Fruit fly (Drosophila melanogaster) S2 (cell line): ENCODE measurements around the gene aux.

ENCODE experiments used
- CG8478 ChIP-seq: fragments of >200 bp; optimal IDR thresholded peaks from 2 replicates; lab custom pipeline; 2018
- CTCF ChIP-seq, 2 experiments: fragments of >200 bp; optimal IDR thresholded peaks; 2 replicates each; lab custom pipeline; 2018

The aux gene

DNA sequence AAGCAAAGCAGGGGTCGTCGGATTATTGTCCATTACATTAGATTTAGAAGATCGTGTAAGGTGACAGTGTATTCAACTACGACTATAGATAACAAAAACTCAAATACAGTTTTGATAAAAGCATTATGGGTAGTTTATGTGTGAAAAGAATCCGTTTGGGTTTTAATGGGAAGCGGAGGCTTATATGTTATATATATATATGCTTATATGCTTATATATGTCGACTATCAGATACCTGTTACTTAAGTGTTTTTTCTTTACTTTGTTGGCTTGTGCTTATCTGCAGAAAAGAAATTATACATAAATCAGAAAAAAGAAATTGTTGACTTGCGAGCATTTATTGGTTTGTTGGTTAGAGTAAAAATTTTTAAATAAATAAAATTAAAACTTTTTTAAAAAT is 41.4 kb downstream of the aux start, which contains the start of gene CG14644:
Gene CG14644, minus strand, starts transcription at position 101 of the 400 bp plus-strand sequence.
- no peak for TF ChIP-seq CG8478 (lab: Kevin White, UChicago)
- TF ChIP-seq CTCF (optimal IDR thresholded peaks at IDR 0.05; lab: Kevin White, UChicago), result no peak

DNA sequence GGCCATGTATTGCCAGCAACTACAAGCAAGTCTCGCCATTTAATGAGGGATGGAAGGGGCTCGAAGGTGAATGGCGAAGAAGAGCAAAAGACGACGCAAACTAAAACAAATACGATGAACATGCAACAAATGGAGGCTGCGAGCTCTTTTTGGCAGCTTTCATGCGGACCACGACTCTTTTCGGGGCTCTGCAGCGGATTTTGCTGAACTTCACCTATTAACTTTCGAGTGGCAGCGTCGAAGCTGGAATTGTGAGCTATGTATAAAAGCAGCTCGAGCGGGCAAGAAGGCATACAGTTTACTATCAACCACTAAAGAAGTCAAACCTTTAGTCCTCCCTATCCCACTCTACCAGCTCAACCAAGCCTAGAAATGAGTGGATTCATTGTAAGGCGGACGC is 42.8 kb downstream of the aux start, which contains the start of gene TwdlV:
Gene TwdlV, plus strand, starts transcription at position 301 of the 400 bp plus-strand sequence.
- TF ChIP-seq CG8478 (lab: Kevin White, UChicago) (no peak), CTCF (optimal IDR thresholded peaks at IDR 0.05; lab: Kevin White, UChicago) (no peak)

DNA sequence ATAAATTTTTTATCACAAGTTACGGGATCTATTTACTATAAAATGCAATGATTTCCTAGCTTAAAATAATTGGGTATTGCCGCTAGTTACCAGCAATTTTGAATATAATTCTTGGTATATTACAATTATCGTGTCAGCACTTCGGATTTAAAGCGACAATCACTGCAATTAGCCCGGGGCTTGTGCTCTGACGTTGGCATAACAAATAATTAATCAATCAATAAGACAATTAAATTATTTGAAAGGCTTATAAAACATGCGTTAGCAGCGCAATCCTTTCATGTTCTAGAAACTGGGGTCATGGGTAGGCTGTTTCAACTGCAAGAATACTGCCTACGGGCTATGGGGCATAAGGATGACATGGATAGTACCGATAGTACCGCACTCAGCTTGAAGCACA is 45.1 kb downstream of the aux start, which contains the start of gene Or82a:
Gene Or82a, plus strand, starts transcription at position 301 of the 400 bp plus-strand sequence.
- no peak for TF ChIP-seq CTCF (optimal IDR thresholded peaks at IDR 0.05; lab: Kevin White, UChicago)
- no peak for TF ChIP-seq CG8478 (lab: Kevin White, UChicago)

DNA sequence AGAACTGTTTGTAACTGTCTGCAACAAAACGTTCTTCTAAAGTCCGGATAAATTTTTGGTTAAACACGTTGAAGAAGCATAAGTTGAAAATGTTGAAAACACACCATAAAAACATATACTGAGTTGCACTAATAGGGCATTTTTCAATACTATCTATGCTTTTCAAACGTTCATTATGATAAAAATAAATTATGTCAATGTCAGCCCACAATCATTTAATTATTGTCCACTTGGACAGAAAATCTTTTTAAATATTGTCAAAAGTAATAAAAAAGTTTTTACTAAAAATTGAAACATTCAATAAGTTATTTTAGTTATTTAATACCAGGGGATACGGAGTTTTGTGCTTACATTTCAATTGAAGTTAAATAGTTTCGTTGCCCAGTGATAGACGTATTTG is 54.9 kb downstream of the aux start, which contains the start of gene CG1092:
Gene CG1092, plus strand, starts transcription at position 301 of the 400 bp plus-strand sequence.
- TF ChIP-seq CTCF (optimal IDR thresholded peaks at IDR 0.05; lab: Kevin White, UChicago) (no peak), CG8478 (lab: Kevin White, UChicago) (no peak)

DNA sequence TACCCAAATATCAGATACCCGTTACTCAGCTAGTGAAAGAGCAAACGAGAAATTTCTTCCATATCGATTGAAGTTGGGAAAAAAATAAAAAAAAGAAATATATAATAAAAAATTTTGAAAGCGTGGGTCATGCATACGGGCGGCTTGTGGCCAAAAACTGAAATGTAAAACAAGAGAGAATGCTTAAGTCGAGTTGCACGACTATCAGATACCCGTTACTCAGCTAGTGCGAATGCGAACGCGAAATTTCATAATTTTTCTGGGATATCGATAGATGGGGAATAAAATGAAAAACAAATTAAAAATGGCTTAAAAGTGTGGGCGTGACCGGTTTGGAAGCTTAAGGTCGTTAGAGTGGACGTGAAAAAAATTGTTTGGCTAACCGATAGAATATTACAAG is 56.8 kb downstream of the aux start:
- no peak for TF ChIP-seq CTCF (optimal IDR thresholded peaks at IDR 0.05; lab: Kevin White, UChicago)
- TF ChIP-seq CG8478 (lab: Kevin White, UChicago), result no peak
